Worm (Caenorhabditis elegans) whole organism, L4 larva: ENCODE data around the gene pals-33.

ENCODE experiments used
- T20F7.1 ChIP-seq: fragments of 200-800 bp; sonication (Bioruptor generic); optimal IDR thresholded peaks from 2 replicates; lab custom pipeline; 2018; ENCODE audit warnings: mild to moderate bottlenecking, missing genetic modification characterization, missing compliant biosample characterization
- T26A8.4 ChIP-seq: fragments of 200-800 bp; sonication (Bioruptor generic); IDR thresholded peaks from 2 replicates; pipeline ENCODE4 v1.3.6; 2022; ENCODE audit warnings: missing genetic modification characterization, missing compliant biosample characterization
- ama-1 ChIP-seq: fragments of 150-350 bp; optimal IDR thresholded peaks from 2 replicates; lab custom pipeline; 2014; ENCODE audit warnings: inconsistent platforms, mixed read lengths
- ceh-20 ChIP-seq: fragments of 200-800 bp; sonication (Bioruptor generic); IDR thresholded peaks from 2 replicates; pipeline ENCODE4 v1.3.6; 2022; ENCODE audit warnings: missing genetic modification reagents, missing genetic modification characterization, missing compliant biosample characterization
- ceh-32 ChIP-seq: sonication (generic microtip); optimal IDR thresholded peaks from 2 replicates; lab custom pipeline; 2016; ENCODE audit warnings: mild to moderate bottlenecking, missing genetic modification characterization, missing compliant biosample characterization; ENCODE audit not compliant: poor library complexity
- ceh-62 ChIP-seq: sonication (generic microtip); optimal IDR thresholded peaks from 2 replicates; lab custom pipeline; 2017; ENCODE audit warnings: missing biosample characterization, missing genetic modification characterization
- daf-16 ChIP-seq, 3 experiments: sonication (generic microtip); optimal IDR thresholded peaks; 2 replicates each; lab custom pipeline; 2016 to 2017; ENCODE audit warnings: missing genetic modification characterization in 3 of 3, missing genetic modification reagents in 3 of 3, mild to moderate bottlenecking in 2 of 3, missing compliant biosample characterization in 2 of 3, missing biosample characterization in 1 of 3, moderate library complexity in 1 of 3
- daf-19 ChIP-seq: fragments of 200-800 bp; sonication (Bioruptor generic); conservative IDR thresholded peaks from 2 replicates; pipeline ENCODE4 v1.3.6; 2022; ENCODE audit warnings: missing genetic modification characterization, missing compliant biosample characterization
- dmd-6 ChIP-seq: fragments of 200-800 bp; sonication (Bioruptor generic); IDR thresholded peaks from 2 replicates; pipeline ENCODE4 v1.3.6; 2022; ENCODE audit warnings: missing genetic modification reagents, missing genetic modification characterization, missing compliant biosample characterization
- dmd-8 ChIP-seq: fragments of 200-800 bp; sonication (Bioruptor generic); IDR thresholded peaks from 2 replicates; pipeline ENCODE4 v1.3.6; 2022; ENCODE audit warnings: missing genetic modification characterization, missing compliant biosample characterization
- dpl-1 ChIP-seq: fragments of 150-350 bp; optimal IDR thresholded peaks from 2 replicates; lab custom pipeline; 2014; ENCODE audit warnings: missing biosample characterization, missing genetic modification reagents, missing genetic modification characterization
- duxl-1 ChIP-seq: sonication (generic microtip); optimal IDR thresholded peaks from 2 replicates; lab custom pipeline; 2016; ENCODE audit warnings: mild to moderate bottlenecking, missing genetic modification characterization, moderate library complexity, missing compliant biosample characterization; ENCODE audit not compliant: poor library complexity
- dve-1 ChIP-seq: sonication (generic microtip); optimal IDR thresholded peaks from 2 replicates; lab custom pipeline; 2017; ENCODE audit warnings: antibody characterized with exemption, mild to moderate bottlenecking, missing genetic modification characterization, missing compliant biosample characterization; ENCODE audit not compliant: insufficient read depth
- fos-1 ChIP-seq: fragments of 150-350 bp; optimal IDR thresholded peaks from 2 replicates; lab custom pipeline; 2014; ENCODE audit warnings: missing biosample characterization, missing genetic modification characterization
- hif-1 ChIP-seq, 2 experiments: sonication (generic microtip); optimal IDR thresholded peaks; 2 replicates each; lab custom pipeline; 2016 to 2017; ENCODE audit warnings: missing compliant biosample characterization in 2 of 2, missing genetic modification characterization in 2 of 2, missing genetic modification reagents in 2 of 2, missing genotype in 2 of 2, mild to moderate bottlenecking in 1 of 2
- hlh-11 ChIP-seq: fragments of 200-800 bp; sonication (Bioruptor generic); optimal IDR thresholded peaks from 2 replicates; lab custom pipeline; 2018; ENCODE audit warnings: mild to moderate bottlenecking, missing genetic modification characterization, missing compliant biosample characterization
- hlh-30 ChIP-seq: sonication (generic microtip); optimal IDR thresholded peaks from 2 replicates; lab custom pipeline; 2017; ENCODE audit warnings: antibody characterized with exemption, mild to moderate bottlenecking, missing genetic modification characterization, missing compliant biosample characterization; ENCODE audit not compliant: insufficient read depth
- hmg-1.1 ChIP-seq: fragments of 200-800 bp; sonication (Bioruptor generic); IDR thresholded peaks from 2 replicates; pipeline ENCODE4 v1.3.6; 2022; ENCODE audit warnings: missing genetic modification reagents, missing genetic modification characterization, missing compliant biosample characterization
- lin-1 ChIP-seq: fragments of 200-800 bp; sonication (Bioruptor generic); IDR thresholded peaks from 2 replicates; pipeline ENCODE4 v1.3.6; 2022; ENCODE audit warnings: missing genetic modification reagents, missing genetic modification characterization, missing compliant biosample characterization
- lin-38 ChIP-seq: fragments of 200-800 bp; sonication (Bioruptor generic); IDR thresholded peaks from 2 replicates; pipeline ENCODE4 v1.3.6; 2022; ENCODE audit warnings: missing genetic modification reagents, missing genetic modification characterization, missing compliant biosample characterization
- lir-3 ChIP-seq: sonication (generic microtip); optimal IDR thresholded peaks from 2 replicates; lab custom pipeline; 2016; ENCODE audit warnings: mild to moderate bottlenecking, missing genetic modification characterization, missing compliant biosample characterization
- lsy-2 ChIP-seq, 2 experiments: fragments of 150-350 bp in 1 of 2; sonication (generic microtip) in 1 of 2; optimal IDR thresholded peaks; 2 replicates each; lab custom pipeline; 2014 to 2017; ENCODE audit warnings: missing biosample characterization in 2 of 2, missing genetic modification characterization in 2 of 2
- madf-9 ChIP-seq: fragments of 200-800 bp; sonication (Bioruptor generic); conservative IDR thresholded peaks from 2 replicates; pipeline ENCODE4 v1.3.6; 2022; ENCODE audit warnings: missing genetic modification reagents, missing genetic modification characterization, missing compliant biosample characterization
- mdl-1 ChIP-seq, 2 experiments: fragments of 150-350 bp in 1 of 2; sonication (generic microtip) in 1 of 2; optimal IDR thresholded peaks; 2 replicates each; lab custom pipeline; 2014 to 2017; ENCODE audit warnings: missing biosample characterization in 2 of 2, missing genetic modification characterization in 2 of 2
- mdt-29 ChIP-seq: fragments of 200-800 bp; sonication (Bioruptor generic); IDR thresholded peaks from 2 replicates; pipeline ENCODE4 v1.3.6; 2022; ENCODE audit warnings: missing genetic modification reagents, missing genetic modification characterization, missing compliant biosample characterization
- mep-1 ChIP-seq: fragments of 150-350 bp; sonication (generic microtip); optimal IDR thresholded peaks from 3 replicates; lab custom pipeline; 2014; ENCODE audit warnings: missing biosample characterization, missing genetic modification characterization
- mes-2 ChIP-seq: sonication (generic microtip); optimal IDR thresholded peaks from 2 replicates; lab custom pipeline; 2016; ENCODE audit warnings: missing genotype, mild to moderate bottlenecking, missing genetic modification characterization, missing compliant biosample characterization; ENCODE audit not compliant: poor library complexity, severe bottlenecking
- mxl-3 ChIP-seq: fragments of 200-800 bp; sonication (Bioruptor generic); optimal IDR thresholded peaks from 2 replicates; lab custom pipeline; 2018; ENCODE audit warnings: mild to moderate bottlenecking, missing genetic modification characterization, missing compliant biosample characterization
- nhr-102 ChIP-seq: sonication (generic microtip); optimal IDR thresholded peaks from 2 replicates; lab custom pipeline; 2016; ENCODE audit warnings: mild to moderate bottlenecking, missing genetic modification characterization, moderate library complexity, missing compliant biosample characterization
- nhr-28 ChIP-seq: fragments of 150-350 bp; optimal IDR thresholded peaks from 2 replicates; lab custom pipeline; 2014; ENCODE audit warnings: missing biosample characterization, missing genetic modification characterization
- nhr-42 ChIP-seq: fragments of 200-800 bp; sonication (Bioruptor generic); IDR thresholded peaks from 2 replicates; pipeline ENCODE4 v1.3.6; 2022; ENCODE audit warnings: missing genetic modification characterization, missing compliant biosample characterization
- nhr-48 ChIP-seq: sonication (generic microtip); optimal IDR thresholded peaks from 2 replicates; lab custom pipeline; 2016; ENCODE audit warnings: mild to moderate bottlenecking, missing genetic modification characterization, missing compliant biosample characterization
- nhr-6 ChIP-seq: fragments of 150-350 bp; optimal IDR thresholded peaks from 2 replicates; lab custom pipeline; 2014; ENCODE audit warnings: missing biosample characterization, missing genetic modification characterization
- nhr-76 ChIP-seq: fragments of 150-350 bp; optimal IDR thresholded peaks from 2 replicates; lab custom pipeline; 2014; ENCODE audit warnings: missing biosample characterization, missing genetic modification characterization
- nhr-77 ChIP-seq: fragments of 150-350 bp; optimal IDR thresholded peaks from 2 replicates; lab custom pipeline; 2014; ENCODE audit warnings: missing biosample characterization, missing genetic modification characterization
- php-3 ChIP-seq: fragments of 200-800 bp; sonication (Bioruptor generic); IDR thresholded peaks from 2 replicates; pipeline ENCODE4 v1.3.6; 2022; ENCODE audit warnings: missing genetic modification reagents, missing genetic modification characterization, missing compliant biosample characterization
- pqm-1 ChIP-seq: sonication (generic microtip); optimal IDR thresholded peaks from 2 replicates; lab custom pipeline; 2017; ENCODE audit warnings: missing biosample characterization, missing genetic modification characterization
- saeg-2 ChIP-seq: fragments of 200-800 bp; sonication (Bioruptor generic); IDR thresholded peaks from 2 replicates; pipeline ENCODE4 v1.3.6; 2022; ENCODE audit warnings: missing genetic modification reagents, missing genetic modification characterization, missing compliant biosample characterization
- unc-39 ChIP-seq: sonication (generic microtip); optimal IDR thresholded peaks from 2 replicates; lab custom pipeline; 2017; ENCODE audit warnings: missing biosample characterization, missing genetic modification characterization
- unc-62 ChIP-seq, 3 experiments: fragments of 150-350 bp in 1 of 3; sonication (generic microtip); optimal IDR thresholded peaks in 2 of 3; peaks in 1 of 3; 1 replicate in 1 of 3; 2 replicates in 2 of 3; lab custom pipeline; 2014 to 2017; ENCODE audit warnings: missing biosample characterization in 3 of 3, missing genetic modification characterization in 3 of 3, missing genetic modification reagents in 3 of 3, missing genotype in 1 of 3
- zfp-3 ChIP-seq: fragments of 200-800 bp; sonication (Bioruptor generic); conservative IDR thresholded peaks from 2 replicates; pipeline ENCODE4 v1.3.6; 2022; ENCODE audit warnings: missing genetic modification reagents, missing genetic modification characterization, missing compliant biosample characterization
- zip-11 ChIP-seq: fragments of 200-800 bp; sonication (Bioruptor generic); IDR thresholded peaks from 2 replicates; pipeline ENCODE4 v1.3.6; 2022; ENCODE audit warnings: missing genetic modification characterization, missing compliant biosample characterization
- zip-2 ChIP-seq: fragments of 150-350 bp; optimal IDR thresholded peaks from 2 replicates; lab custom pipeline; 2014; ENCODE audit warnings: missing biosample characterization, missing genetic modification characterization
- ztf-11 ChIP-seq: fragments of 150-350 bp; optimal IDR thresholded peaks from 2 replicates; lab custom pipeline; 2014; ENCODE audit warnings: missing biosample characterization, missing genetic modification characterization

Gene pals-33

DNA sequence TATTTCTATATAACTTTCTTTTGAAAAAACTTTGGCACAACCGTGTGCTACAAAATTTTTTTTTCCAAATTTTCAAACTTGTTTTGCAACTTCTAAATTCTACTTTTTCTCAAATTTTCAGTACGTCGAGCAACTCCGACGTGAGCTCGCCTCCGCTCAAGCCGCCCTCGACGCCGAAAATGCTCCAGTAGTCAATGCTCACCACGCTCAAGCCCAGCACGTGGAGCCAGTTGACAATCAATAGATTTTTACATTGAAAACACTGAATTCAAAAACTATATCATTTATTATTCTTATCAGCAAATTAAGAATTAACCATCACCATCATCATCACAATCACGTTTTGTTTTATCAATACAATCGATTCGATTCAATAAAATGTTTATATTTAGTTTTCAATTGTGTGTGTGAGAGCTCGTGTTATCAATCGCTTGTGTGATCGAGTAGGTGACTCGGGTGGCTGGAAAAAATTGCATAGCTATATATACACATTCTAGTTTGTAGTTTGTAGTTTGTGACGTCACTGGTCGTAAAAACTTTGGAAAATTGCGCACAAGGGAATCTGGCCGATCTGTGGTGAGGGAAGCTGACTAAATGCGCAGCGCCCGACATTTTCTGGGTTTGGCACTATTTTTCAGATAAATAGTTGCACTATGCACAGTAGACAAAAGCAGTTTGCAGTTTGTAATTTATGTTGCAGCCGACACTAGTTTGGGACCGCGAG is 38.7 kb upstream of the pals-33 start:
- TF ChIP-seq dmd-6 (GFP tag; lab: Robert Waterston, UW) (peak; percentile 71), hmg-1.1 (GFP tag; lab: Robert Waterston, UW) (0 out of 2 replicates have a peak, but pooled peaks have one; percentile 6), duxl-1 (peak; percentile 42), nhr-77 (tag; lab: Kevin White, UChicago) (peak; percentile 72), lir-3 (tag; lab: Kevin White, UChicago) (no peak), fos-1 (tag; lab: Kevin White, UChicago) (no peak), mep-1 (tag; lab: Kevin White, UChicago) (peak; percentile 70), nhr-6 (tag; lab: Kevin White, UChicago) (no peak), hlh-11 (tag; lab: Kevin White, UChicago) (peak; percentile 78), unc-39 (tag; lab: Kevin White, UChicago) (no peak), zip-11 (GFP tag; lab: Robert Waterston, UW) (no peak), ceh-32 (tag; lab: Kevin White, UChicago) (no peak), zfp-3 (peak; percentile 77; the same call in 1 of the 2 replicates), lin-38 (GFP tag; lab: Robert Waterston, UW) (0 out of 2 replicates have a peak, but pooled peaks have one; percentile 31), nhr-42 (GFP tag; lab: Robert Waterston, UW) (peak; percentile 67), T20F7.1 (GFP tag; lab: Kevin White, UChicago) (peak; percentile 54), ztf-11 (tag; lab: Kevin White, UChicago) (no peak), lin-1 (GFP tag; lab: Robert Waterston, UW) (0 out of 2 replicates have a peak, but pooled peaks have one; percentile 12), saeg-2 (0 out of 2 replicates have a peak, but pooled peaks have one; percentile 9), mdl-1 (tag; optimal IDR thresholded peaks at IDR 0.05; lab: Kevin White, UChicago) (peak in 1 of 2 experiments; percentile 57), nhr-76 (tag; lab: Kevin White, UChicago) (no peak), mxl-3 (GFP tag; lab: Kevin White, UChicago) (peak; percentile 59), ama-1 (lab: Kevin White, UChicago) (no peak), dpl-1 (GFP tag; lab: Kevin White, UChicago) (no peak), zip-2 (peak; percentile 14), php-3 (GFP tag; lab: Robert Waterston, UW) (0 out of 2 replicates have a peak, but pooled peaks have one; percentile 60), pqm-1 (tag; lab: Kevin White, UChicago) (peak; percentile 76), mes-2 (tag; lab: Kevin White, UChicago) (peak; percentile 44), madf-9 (GFP tag; lab: Robert Waterston, UW) (no peak), dmd-8 (GFP tag; lab: Robert Waterston, UW) (no peak), hlh-30 (tag; lab: Kevin White, UChicago) (peak; percentile 83), ceh-62 (no peak), lsy-2 (tag; optimal IDR thresholded peaks at IDR 0.05; lab: Kevin White, UChicago) (peak in 1 of 2 experiments; percentile 39), hif-1 (tag; optimal IDR thresholded peaks at IDR 0.05; lab: Kevin White, UChicago) (peak in 1 of 2 experiments; percentile 62), T26A8.4 (peak; percentile 73), daf-16 (GFP tag; optimal IDR thresholded peaks at IDR 0.05; lab: Kevin White, UChicago) (peak in 1 of 2 experiments; percentile 32), daf-16 (tag; optimal IDR thresholded peaks at IDR 0.05; lab: Kevin White, UChicago) (peak; percentile 98), daf-19 (GFP tag; lab: Robert Waterston, UW) (no peak), nhr-48 (tag; lab: Kevin White, UChicago) (peak; percentile 79), dve-1 (tag; lab: Kevin White, UChicago) (peak; percentile 97), nhr-28 (tag; lab: Kevin White, UChicago) (peak; percentile 93), mdt-29 (GFP tag; lab: Robert Waterston, UW) (no peak), nhr-102 (tag; lab: Kevin White, UChicago) (peak; percentile 91), ceh-20 (GFP tag; lab: Robert Waterston, UW) (0 out of 2 replicates have a peak, but pooled peaks have one; percentile 7), unc-62 (GFP tag; optimal IDR thresholded peaks at IDR 0.05 in 1 of 2; lab: Kevin White, UChicago) (peak in 1 of 2 experiments; percentile 89), unc-62 (tag; optimal IDR thresholded peaks at IDR 0.05; lab: Kevin White, UChicago) (no peak)
